Worm (Caenorhabditis elegans): ENCODE results near the gene gly-6.

gly-6 gene

DNA sequence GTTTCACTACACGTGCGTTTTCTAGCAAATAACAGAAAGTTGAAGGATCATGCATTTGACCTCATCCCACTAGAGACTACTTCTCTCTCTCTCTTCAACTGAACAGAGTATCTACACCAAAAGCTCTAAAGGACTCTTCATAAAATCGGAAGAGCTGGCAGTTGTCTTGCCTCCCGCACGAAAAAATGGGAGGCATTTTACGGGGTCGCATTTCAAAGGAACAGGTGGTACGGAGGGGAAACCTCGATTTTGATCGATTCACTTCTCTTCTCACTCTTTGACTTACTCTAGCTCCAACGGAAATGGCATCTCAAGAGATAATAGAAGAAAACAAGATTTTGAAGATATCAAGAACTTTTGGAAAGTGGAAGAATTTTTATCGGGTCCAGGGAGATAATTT, 47.9 kb downstream of the gly-6 start:
- TF ChIP-seq lin-15B (tag; optimal IDR thresholded peaks at IDR 0.05) (no peak), nhr-85 (tag) (peak; percentile 10), nhr-12 (tag; optimal IDR thresholded peaks at IDR 0.05) (no peak), mab-9 (GFP tag; IDR thresholded peaks at IDR 0.05) (no peak), lin-39 (tag; optimal IDR thresholded peaks at IDR 0.05) (no peak), egl-27 (tag; optimal IDR thresholded peaks at IDR 0.05) (no peak), rnt-1 (tag; optimal IDR thresholded peaks at IDR 0.05) (peak; percentile 88), nhr-47 (tag; optimal IDR thresholded peaks at IDR 0.05) (no peak), unc-130 (tag; optimal IDR thresholded peaks at IDR 0.05) (peak; percentile 58), snu-23 (GFP tag; optimal IDR thresholded peaks at IDR 0.05) (peak; percentile 47), mdl-1 (tag; optimal IDR thresholded peaks at IDR 0.05) (peak in 1 of 2 experiments; percentile 45), nhr-237 (tag; optimal IDR thresholded peaks at IDR 0.05) (no peak), hlh-17 (GFP tag; optimal IDR thresholded peaks at IDR 0.05; ENCODE audit: borderline replicate concordance) (no peak), snpc-4 (tag; optimal IDR thresholded peaks at IDR 0.05) (no peak), fkh-10 (GFP tag; optimal IDR thresholded peaks at IDR 0.05) (no peak), fkh-8 (tag; optimal IDR thresholded peaks at IDR 0.05) (no peak), lin-14 (GFP tag; optimal IDR thresholded peaks at IDR 0.05) (peak; percentile 85), lir-3 (tag; optimal IDR thresholded peaks at IDR 0.05; ENCODE audit: poor library complexity) (peak; percentile 53), efl-1 (optimal IDR thresholded peaks at IDR 0.05) (peak in 1 of 2 experiments; percentile 26), efl-1 (GFP tag; optimal IDR thresholded peaks at IDR 0.05 in 1 of 2) (peak; percentile 2 to 71), nhr-11 (tag; optimal IDR thresholded peaks at IDR 0.05) (peak; percentile 27), nhr-77 (tag; optimal IDR thresholded peaks at IDR 0.05) (no peak), ceh-90 (tag; optimal IDR thresholded peaks at IDR 0.05) (no peak), pax-3 (tag; optimal IDR thresholded peaks at IDR 0.05) (no peak), nhr-19 (GFP tag; conservative IDR thresholded peaks at IDR 0.05) (peak; percentile 52), nhr-20 (tag; optimal IDR thresholded peaks at IDR 0.05) (peak; percentile 55), mep-1 (tag; optimal IDR thresholded peaks at IDR 0.05) (peak; percentile 41), nhr-28 (tag; optimal IDR thresholded peaks at IDR 0.05) (no peak), isw-1 (GFP tag; IDR thresholded peaks at IDR 0.05) (no peak), lsy-2 (tag; optimal IDR thresholded peaks at IDR 0.05) (peak in 1 of 2 experiments; percentile 47), nhr-71 (tag; optimal IDR thresholded peaks at IDR 0.05) (peak; percentile 80), pag-3 (tag; optimal IDR thresholded peaks at IDR 0.05; ENCODE audit: borderline replicate concordance, insufficient read depth) (peak; percentile 85)

DNA sequence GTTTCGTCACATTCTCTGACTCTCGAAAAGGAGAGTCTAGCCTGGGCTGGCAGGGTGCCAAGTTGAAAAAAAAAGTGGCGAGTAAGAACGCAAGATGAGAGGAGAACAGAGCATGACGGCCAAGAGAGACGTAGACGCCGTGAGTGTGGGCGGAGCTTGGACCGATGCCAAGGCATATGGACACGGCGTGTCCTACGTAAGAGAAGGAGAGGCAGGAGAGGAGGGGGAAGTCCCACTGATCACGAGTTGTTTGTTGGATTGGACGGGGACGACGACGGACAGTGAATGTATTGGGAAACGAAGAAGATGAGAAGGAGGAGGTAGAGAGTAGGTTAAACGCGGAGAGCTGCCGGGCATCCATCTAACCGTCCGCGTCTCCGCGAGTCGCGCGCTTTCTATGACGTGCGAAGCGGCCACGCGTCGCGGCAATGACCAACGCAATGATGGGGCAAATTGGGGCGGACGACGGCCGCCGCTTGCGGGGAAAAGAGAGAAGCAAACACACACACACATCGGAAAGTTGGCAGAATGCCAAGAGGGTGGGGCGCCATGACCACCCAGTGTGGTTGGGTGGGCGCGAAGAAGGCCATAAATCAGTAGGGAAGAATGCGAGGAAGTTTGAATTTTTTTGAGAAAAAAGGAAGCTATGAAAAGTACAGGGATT, 48.9 kb downstream of the gly-6 start:
- TF ChIP-seq nhr-11 (tag; optimal IDR thresholded peaks at IDR 0.05) (peak; percentile 97), efl-1 (optimal IDR thresholded peaks at IDR 0.05) (peak; percentile 81 to 86), efl-1 (GFP tag; optimal IDR thresholded peaks at IDR 0.05 in 1 of 2) (peak; percentile 65 to 97), ceh-88 (GFP tag; IDR thresholded peaks at IDR 0.05) (peak; percentile 94), pax-3 (tag; optimal IDR thresholded peaks at IDR 0.05) (peak; percentile 98), ztf-4 (tag; optimal IDR thresholded peaks at IDR 0.05) (peak; percentile 98), jun-1 (tag; optimal IDR thresholded peaks at IDR 0.05) (peak; percentile 97), unc-62 (GFP tag; optimal IDR thresholded peaks at IDR 0.05) (peak; percentile 18), ets-5 (GFP tag; IDR thresholded peaks at IDR 0.05) (no peak), nhr-76 (tag; optimal IDR thresholded peaks at IDR 0.05) (peak; percentile 17), nhr-47 (tag; optimal IDR thresholded peaks at IDR 0.05) (peak; percentile 99), efl-3 (GFP tag; optimal IDR thresholded peaks at IDR 0.05) (peak; percentile 83), hlh-4 (tag; optimal IDR thresholded peaks at IDR 0.05) (peak; percentile 72), zag-1 (tag; optimal IDR thresholded peaks at IDR 0.05) (peak; percentile 77), nhr-20 (tag; optimal IDR thresholded peaks at IDR 0.05) (peak; percentile 100), zip-4 (GFP tag; optimal IDR thresholded peaks at IDR 0.05) (peak; percentile 91), unc-30 (tag; optimal IDR thresholded peaks at IDR 0.05) (peak; percentile 30), fkh-8 (tag; optimal IDR thresholded peaks at IDR 0.05) (peak; percentile 99), alr-1 (tag; optimal IDR thresholded peaks at IDR 0.05; ENCODE audit: borderline replicate concordance) (no peak), hlh-17 (GFP tag; optimal IDR thresholded peaks at IDR 0.05; ENCODE audit: borderline replicate concordance) (no peak), xbp-1 (tag; optimal IDR thresholded peaks at IDR 0.05) (peak; percentile 98), blmp-1 (tag; optimal IDR thresholded peaks at IDR 0.05) (peak; percentile 65), ceh-90 (tag; optimal IDR thresholded peaks at IDR 0.05) (peak; percentile 49), hpl-2 (GFP tag; optimal IDR thresholded peaks at IDR 0.05) (peak; percentile 70), unc-130 (tag; optimal IDR thresholded peaks at IDR 0.05) (peak; percentile 55), Y116A8C.19 (tag; optimal IDR thresholded peaks at IDR 0.05; ENCODE audit: borderline replicate concordance) (peak; percentile 17), nhr-90 (tag; optimal IDR thresholded peaks at IDR 0.05; ENCODE audit: poor library complexity) (peak; percentile 99), fos-1 (tag; optimal IDR thresholded peaks at IDR 0.05) (peak; percentile 73)
